Worm (Caenorhabditis elegans): ENCODE data around the gene zip-3.

- TF ChIP-seq K09A11.1 (tag; optimal IDR thresholded peaks at IDR 0.05; ENCODE audit: insufficient read depth) = no peak
- TF ChIP-seq T23F11.4 (GFP tag; optimal IDR thresholded peaks at IDR 0.05) = no peak
- no peak for TF ChIP-seq unc-86 (tag; optimal IDR thresholded peaks at IDR 0.05)
- no peak for TF ChIP-seq pat-9 (tag; optimal IDR thresholded peaks at IDR 0.05)
- no peak for TF ChIP-seq F13H6.1 (tag; optimal IDR thresholded peaks at IDR 0.05)
- TF ChIP-seq ceh-2 (tag; optimal IDR thresholded peaks at IDR 0.05) = no peak
Observed at ce11 chrII:13984551-13984950, 27.3 kb upstream of the zip-3 start, which contains the start of gene sre-47.

Data from whole organism, late embryonic.